Worm (Caenorhabditis elegans) whole organism, L3 larva: ENCODE measurements around the gene C45G7.13.

ENCODE experiments used
- hmg-11 ChIP-seq: sonication (generic microtip); optimal IDR thresholded peaks from 2 replicates; lab custom pipeline; 2016; ENCODE audit warnings: missing genetic modification characterization, missing compliant biosample characterization
- mdl-1 ChIP-seq: fragments of 150-350 bp; optimal IDR thresholded peaks from 2 replicates; lab custom pipeline; 2014; ENCODE audit warnings: missing biosample characterization, missing genetic modification characterization
- nhr-11 ChIP-seq: fragments of 150-350 bp; optimal IDR thresholded peaks from 2 replicates; lab custom pipeline; 2014; ENCODE audit warnings: missing biosample characterization, missing genetic modification characterization
- nhr-25 ChIP-seq: sonication (generic microtip); optimal IDR thresholded peaks from 2 replicates; lab custom pipeline; 2017; ENCODE audit warnings: missing biosample characterization, missing genetic modification characterization
- pha-4 ChIP-seq: fragments of 150-350 bp; optimal IDR thresholded peaks from 2 replicates; lab custom pipeline; 2014; ENCODE audit warnings: missing biosample characterization, missing genetic modification reagents, missing genetic modification characterization
- unc-62 ChIP-seq: fragments of 150-350 bp; sonication (generic microtip); optimal IDR thresholded peaks from 4 replicates; lab custom pipeline; 2014; ENCODE audit warnings: missing biosample characterization, missing genetic modification reagents, missing genetic modification characterization

DNA sequence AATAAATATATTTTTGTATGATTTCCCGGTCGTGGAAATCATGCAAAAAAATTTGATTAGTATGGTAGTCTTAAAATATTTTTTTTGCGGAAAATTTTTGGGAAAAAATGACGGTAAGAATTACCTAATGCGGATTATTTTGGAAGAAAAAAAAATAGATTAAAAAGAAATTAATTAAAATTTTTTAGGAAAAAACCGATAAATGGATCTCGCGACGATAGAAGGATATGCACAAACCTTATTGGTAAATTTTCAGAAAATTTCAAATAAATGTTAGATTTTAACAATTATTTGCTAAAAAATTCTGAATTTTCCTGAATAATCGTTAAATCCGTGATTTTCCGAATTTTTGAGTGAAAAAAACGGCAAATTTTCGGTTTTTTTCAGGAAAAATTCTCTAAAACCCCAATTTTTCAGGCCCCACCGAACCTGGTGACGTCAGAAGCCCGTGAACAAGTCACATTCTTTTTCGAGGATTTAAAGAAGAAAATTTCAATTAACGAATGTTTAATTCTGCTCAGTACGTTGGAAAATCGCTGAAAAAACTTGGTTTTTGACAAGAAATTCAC is 46.6 kb upstream of the C45G7.13 start, which contains the start of gene Y69A2AR.16:
- TF ChIP-seq mdl-1 (no peak), nhr-25 (tag; lab: Kevin White, UChicago) (no peak), nhr-11 (tag; lab: Kevin White, UChicago) (no peak), pha-4 (tag; lab: Kevin White, UChicago) (no peak), unc-62 (GFP tag; lab: Kevin White, UChicago) (no peak), hmg-11 (no peak)
